Worm (Caenorhabditis elegans) whole organism, late embryonic: Measurements from ENCODE around the gene C44E12.1.

Experiments used
- ceh-18 ChIP-seq: sonication (generic microtip); optimal IDR thresholded peaks from 2 replicates; lab custom pipeline; 2016; ENCODE audit warnings: missing genetic modification characterization, missing compliant biosample characterization
- ceh-6 ChIP-seq: fragments of 200-800 bp; sonication (Bioruptor generic); optimal IDR thresholded peaks from 2 replicates; lab custom pipeline; 2018; ENCODE audit warnings: mild to moderate bottlenecking, missing genetic modification characterization, missing compliant biosample characterization
- eyg-1 ChIP-seq: sonication (generic microtip); optimal IDR thresholded peaks from 2 replicates; lab custom pipeline; 2016; ENCODE audit warnings: missing genotype, missing genetic modification characterization, missing compliant biosample characterization
- nhr-11 ChIP-seq: fragments of 150-350 bp; optimal IDR thresholded peaks from 2 replicates; lab custom pipeline; 2014; ENCODE audit warnings: missing biosample characterization, missing genetic modification characterization
- pax-1 ChIP-seq: fragments of 150-350 bp; optimal IDR thresholded peaks from 2 replicates; lab custom pipeline; 2014; ENCODE audit warnings: missing biosample characterization, missing genetic modification characterization

DNA sequence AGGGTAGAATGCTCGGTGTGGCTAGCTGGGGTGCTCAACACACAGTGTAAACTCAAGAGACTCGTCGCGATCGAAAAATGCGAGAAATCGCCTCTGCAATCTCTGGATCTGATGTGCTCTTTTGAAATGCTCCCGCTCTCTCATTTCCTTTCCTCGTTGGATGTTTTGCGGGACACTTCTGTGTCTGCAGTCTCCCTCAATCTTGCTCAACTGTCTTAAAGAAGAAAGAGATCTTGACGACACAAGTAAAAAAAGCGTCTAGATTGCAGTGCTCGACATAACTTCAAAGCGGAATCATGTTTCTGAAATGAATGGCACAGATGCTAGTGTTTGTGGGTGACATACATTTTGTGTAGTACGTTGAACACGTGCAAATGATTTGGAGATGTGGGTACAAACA lies 23.1 kb upstream of the C44E12.1 start:
- TF ChIP-seq ceh-18 = peak; percentile 71
- TF ChIP-seq nhr-11 (tag; lab: Kevin White, UChicago) = no peak
- TF ChIP-seq pax-1 (tag; lab: Kevin White, UChicago) = no peak
- no peak for TF ChIP-seq eyg-1
- TF ChIP-seq ceh-6 (GFP tag; lab: Kevin White, UChicago) = no peak
